Worm (Caenorhabditis elegans): ENCODE measurements around the gene C29A12.6.

ce11 chrV:10867586-10867985, 20.6 kb downstream of the C29A12.6 start:
- TF ChIP-seq nhr-237 (tag; optimal IDR thresholded peaks at IDR 0.05) (no peak), F13H6.1 (tag; optimal IDR thresholded peaks at IDR 0.05) (peak; percentile 8), elt-3 (tag; optimal IDR thresholded peaks at IDR 0.05) (no peak), egl-27 (tag; optimal IDR thresholded peaks at IDR 0.05) (no peak), nhr-11 (tag; optimal IDR thresholded peaks at IDR 0.05) (no peak), alr-1 (tag; optimal IDR thresholded peaks at IDR 0.05) (no peak), lin-13 (GFP tag; optimal IDR thresholded peaks at IDR 0.05) (no peak), mbf-1 (tag; optimal IDR thresholded peaks at IDR 0.05) (no peak), ama-1 (optimal IDR thresholded peaks at IDR 0.05) (no peak), unc-62 (GFP tag; optimal IDR thresholded peaks at IDR 0.05) (no peak), ztf-11 (tag; optimal IDR thresholded peaks at IDR 0.05) (no peak), snpc-4 (tag; optimal IDR thresholded peaks at IDR 0.05) (no peak), nhr-10 (tag; optimal IDR thresholded peaks at IDR 0.05) (no peak)
